Worm (Caenorhabditis elegans) whole organism, L4 larva: ENCODE measurements around the gene his-62.

Experiments used
- F26F4.8 ChIP-seq: fragments of 200-800 bp; sonication (Bioruptor generic); conservative IDR thresholded peaks from 2 replicates; pipeline ENCODE4 v1.3.6; 2022; ENCODE audit warnings: missing genetic modification characterization, missing compliant biosample characterization
- T20F7.1 ChIP-seq: fragments of 200-800 bp; sonication (Bioruptor generic); optimal IDR thresholded peaks from 2 replicates; lab custom pipeline; 2018; ENCODE audit warnings: mild to moderate bottlenecking, missing genetic modification characterization, missing compliant biosample characterization
- Y5F2A.4 ChIP-seq: fragments of 200-800 bp; sonication (Bioruptor generic); optimal IDR thresholded peaks from 2 replicates; lab custom pipeline; 2018; ENCODE audit warnings: mild to moderate bottlenecking, missing genetic modification characterization, missing compliant biosample characterization
- Y75B8A.6 ChIP-seq: fragments of 200-800 bp; sonication (Bioruptor generic); IDR thresholded peaks from 2 replicates; pipeline ENCODE4 v1.3.6; 2022; ENCODE audit warnings: missing genetic modification reagents, missing genetic modification characterization, missing compliant biosample characterization
- ZK337.2 ChIP-seq: fragments of 200-800 bp; sonication (Bioruptor generic); IDR thresholded peaks from 2 replicates; pipeline ENCODE4 v1.3.6; 2022; ENCODE audit warnings: missing genetic modification reagents, missing genetic modification characterization, missing compliant biosample characterization
- ZK546.5 ChIP-seq, 2 experiments: sonication (generic microtip); optimal IDR thresholded peaks; 2 replicates each; lab custom pipeline; 2017; ENCODE audit warnings: missing biosample characterization in 2 of 2, missing genetic modification characterization in 2 of 2
- aly-2 ChIP-seq: sonication (generic microtip); optimal IDR thresholded peaks from 2 replicates; lab custom pipeline; 2018; ENCODE audit warnings: missing biosample characterization, missing genetic modification characterization
- arid-1 ChIP-seq: fragments of 200-800 bp; sonication (Bioruptor generic); conservative IDR thresholded peaks from 2 replicates; pipeline ENCODE4 v1.3.6; 2022; ENCODE audit warnings: missing genetic modification reagents, missing genetic modification characterization, missing compliant biosample characterization
- ceh-20 ChIP-seq: fragments of 200-800 bp; sonication (Bioruptor generic); IDR thresholded peaks from 2 replicates; pipeline ENCODE4 v1.3.6; 2022; ENCODE audit warnings: missing genetic modification reagents, missing genetic modification characterization, missing compliant biosample characterization
- ceh-28 ChIP-seq: fragments of 150-350 bp; optimal IDR thresholded peaks from 2 replicates; lab custom pipeline; 2014; ENCODE audit warnings: missing biosample characterization, missing genetic modification reagents, missing genetic modification characterization
- ceh-32 ChIP-seq: sonication (generic microtip); optimal IDR thresholded peaks from 2 replicates; lab custom pipeline; 2016; ENCODE audit warnings: mild to moderate bottlenecking, missing genetic modification characterization, missing compliant biosample characterization; ENCODE audit not compliant: poor library complexity
- ceh-44 ChIP-seq: fragments of 200-800 bp; sonication (Bioruptor generic); IDR thresholded peaks from 2 replicates; pipeline ENCODE4 v1.3.6; 2022; ENCODE audit warnings: missing genetic modification reagents, missing genetic modification characterization, missing compliant biosample characterization
- ceh-82 ChIP-seq: sonication (generic microtip); optimal IDR thresholded peaks from 2 replicates; lab custom pipeline; 2017; ENCODE audit warnings: missing biosample characterization, missing genetic modification characterization
- ces-1 ChIP-seq: fragments of 150-350 bp; sonication (generic microtip); optimal IDR thresholded peaks from 4 replicates; lab custom pipeline; 2014; ENCODE audit warnings: missing biosample characterization, missing genetic modification reagents, missing genetic modification characterization
- ctbp-1 ChIP-seq: fragments of 200-800 bp; sonication (Bioruptor generic); IDR thresholded peaks from 2 replicates; pipeline ENCODE4 v1.3.6; 2022; ENCODE audit warnings: missing genetic modification reagents, missing genetic modification characterization, missing compliant biosample characterization
- daf-12 ChIP-seq: fragments of 150-350 bp; optimal IDR thresholded peaks from 2 replicates; lab custom pipeline; 2014; ENCODE audit warnings: missing biosample characterization, missing genetic modification reagents, missing genetic modification characterization
- daf-16 ChIP-seq, 3 experiments: sonication (generic microtip); optimal IDR thresholded peaks; 2 replicates each; lab custom pipeline; 2016 to 2017; ENCODE audit warnings: missing genetic modification characterization in 3 of 3, missing genetic modification reagents in 3 of 3, mild to moderate bottlenecking in 2 of 3, missing compliant biosample characterization in 2 of 3, missing biosample characterization in 1 of 3, moderate library complexity in 1 of 3
- daf-19 ChIP-seq: fragments of 200-800 bp; sonication (Bioruptor generic); conservative IDR thresholded peaks from 2 replicates; pipeline ENCODE4 v1.3.6; 2022; ENCODE audit warnings: missing genetic modification characterization, missing compliant biosample characterization
- daf-8 ChIP-seq: fragments of 200-800 bp; sonication (Bioruptor generic); IDR thresholded peaks from 2 replicates; pipeline ENCODE4 v1.3.6; 2022; ENCODE audit warnings: missing genetic modification characterization, missing compliant biosample characterization
- dmd-6 ChIP-seq: fragments of 200-800 bp; sonication (Bioruptor generic); IDR thresholded peaks from 2 replicates; pipeline ENCODE4 v1.3.6; 2022; ENCODE audit warnings: missing genetic modification reagents, missing genetic modification characterization, missing compliant biosample characterization
- dpl-1 ChIP-seq: fragments of 150-350 bp; optimal IDR thresholded peaks from 2 replicates; lab custom pipeline; 2014; ENCODE audit warnings: missing biosample characterization, missing genetic modification reagents, missing genetic modification characterization
- duxl-1 ChIP-seq: sonication (generic microtip); optimal IDR thresholded peaks from 2 replicates; lab custom pipeline; 2016; ENCODE audit warnings: mild to moderate bottlenecking, missing genetic modification characterization, moderate library complexity, missing compliant biosample characterization; ENCODE audit not compliant: poor library complexity
- egl-27 ChIP-seq: sonication (generic microtip); optimal IDR thresholded peaks from 3 replicates; lab custom pipeline; 2017; ENCODE audit warnings: missing biosample characterization, missing genetic modification reagents, missing genetic modification characterization
- fkh-10 ChIP-seq: fragments of 150-350 bp; optimal IDR thresholded peaks from 2 replicates; lab custom pipeline; 2014; ENCODE audit warnings: missing biosample characterization, missing genetic modification reagents, missing genetic modification characterization
- fos-1 ChIP-seq: fragments of 150-350 bp; optimal IDR thresholded peaks from 2 replicates; lab custom pipeline; 2014; ENCODE audit warnings: missing biosample characterization, missing genetic modification characterization
- hif-1 ChIP-seq, 2 experiments: sonication (generic microtip); optimal IDR thresholded peaks; 2 replicates each; lab custom pipeline; 2016 to 2017; ENCODE audit warnings: missing compliant biosample characterization in 2 of 2, missing genetic modification characterization in 2 of 2, missing genetic modification reagents in 2 of 2, missing genotype in 2 of 2, mild to moderate bottlenecking in 1 of 2
- jun-1 ChIP-seq: fragments of 150-350 bp; optimal IDR thresholded peaks from 2 replicates; lab custom pipeline; 2014; ENCODE audit warnings: missing biosample characterization, missing genetic modification reagents, missing genetic modification characterization
- lim-7 ChIP-seq: fragments of 200-800 bp; sonication (Bioruptor generic); IDR thresholded peaks from 2 replicates; pipeline ENCODE4 v1.3.6; 2022; ENCODE audit warnings: missing genetic modification characterization, missing compliant biosample characterization
- lin-15B ChIP-seq: fragments of 150-350 bp; sonication (generic microtip); optimal IDR thresholded peaks from 3 replicates; lab custom pipeline; 2014; ENCODE audit warnings: missing biosample characterization, missing genetic modification characterization
- lin-29 ChIP-seq: fragments of 200-800 bp; sonication (Bioruptor generic); IDR thresholded peaks from 2 replicates; pipeline ENCODE4 v1.3.6; 2022; ENCODE audit warnings: missing genetic modification reagents, missing genetic modification characterization, missing compliant biosample characterization
- madf-5 ChIP-seq, 2 experiments: fragments of 200-800 bp; sonication (Bioruptor generic); IDR thresholded peaks; 2 replicates each; pipeline ENCODE4 v1.3.6; 2022; ENCODE audit warnings: missing compliant biosample characterization in 2 of 2, missing genetic modification characterization in 2 of 2
- madf-9 ChIP-seq: fragments of 200-800 bp; sonication (Bioruptor generic); conservative IDR thresholded peaks from 2 replicates; pipeline ENCODE4 v1.3.6; 2022; ENCODE audit warnings: missing genetic modification reagents, missing genetic modification characterization, missing compliant biosample characterization
- mdt-29 ChIP-seq: fragments of 200-800 bp; sonication (Bioruptor generic); IDR thresholded peaks from 2 replicates; pipeline ENCODE4 v1.3.6; 2022; ENCODE audit warnings: missing genetic modification reagents, missing genetic modification characterization, missing compliant biosample characterization
- mes-2 ChIP-seq: sonication (generic microtip); optimal IDR thresholded peaks from 2 replicates; lab custom pipeline; 2016; ENCODE audit warnings: missing genotype, mild to moderate bottlenecking, missing genetic modification characterization, missing compliant biosample characterization; ENCODE audit not compliant: poor library complexity, severe bottlenecking
- mxl-2 ChIP-seq: fragments of 200-800 bp; sonication (Bioruptor generic); conservative IDR thresholded peaks from 2 replicates; pipeline ENCODE4 v1.3.6; 2022; ENCODE audit warnings: missing genetic modification reagents, missing genetic modification characterization, missing compliant biosample characterization
- nhr-10 ChIP-seq: fragments of 150-350 bp; optimal IDR thresholded peaks from 2 replicates; lab custom pipeline; 2014; ENCODE audit warnings: missing biosample characterization, missing genetic modification characterization
- nhr-102 ChIP-seq: sonication (generic microtip); optimal IDR thresholded peaks from 2 replicates; lab custom pipeline; 2016; ENCODE audit warnings: mild to moderate bottlenecking, missing genetic modification characterization, moderate library complexity, missing compliant biosample characterization
- nhr-25 ChIP-seq: sonication (generic microtip); optimal IDR thresholded peaks from 2 replicates; lab custom pipeline; 2017; ENCODE audit warnings: missing genetic modification characterization, mild to moderate bottlenecking, missing compliant biosample characterization, antibody characterized with exemption, moderate library complexity, borderline replicate concordance; ENCODE audit not compliant: insufficient read depth
- nhr-48 ChIP-seq: sonication (generic microtip); optimal IDR thresholded peaks from 2 replicates; lab custom pipeline; 2016; ENCODE audit warnings: mild to moderate bottlenecking, missing genetic modification characterization, missing compliant biosample characterization
- nhr-76 ChIP-seq: fragments of 150-350 bp; optimal IDR thresholded peaks from 2 replicates; lab custom pipeline; 2014; ENCODE audit warnings: missing biosample characterization, missing genetic modification characterization
- nhr-77 ChIP-seq: fragments of 150-350 bp; optimal IDR thresholded peaks from 2 replicates; lab custom pipeline; 2014; ENCODE audit warnings: missing biosample characterization, missing genetic modification characterization
- pha-4 ChIP-seq, 2 experiments: fragments of 150-350 bp in 1 of 2; fragments of 200-800 bp in 1 of 2; sonication (Bioruptor generic) in 1 of 2; IDR thresholded peaks in 1 of 2; optimal IDR thresholded peaks in 1 of 2; 2 replicates each; pipeline versions ENCODE4 v1.3.6 to Lab custom; 2014 to 2022; ENCODE audit warnings: missing genetic modification characterization in 2 of 2, missing genetic modification reagents in 2 of 2, missing biosample characterization in 1 of 2, missing compliant biosample characterization in 1 of 2
- php-3 ChIP-seq: fragments of 200-800 bp; sonication (Bioruptor generic); IDR thresholded peaks from 2 replicates; pipeline ENCODE4 v1.3.6; 2022; ENCODE audit warnings: missing genetic modification reagents, missing genetic modification characterization, missing compliant biosample characterization
- rbr-2 ChIP-seq: sonication (generic microtip); optimal IDR thresholded peaks from 2 replicates; lab custom pipeline; 2016; ENCODE audit warnings: missing genotype, missing genetic modification characterization, missing compliant biosample characterization
- tag-97 ChIP-seq: fragments of 200-800 bp; sonication (Bioruptor generic); IDR thresholded peaks from 2 replicates; pipeline ENCODE4 v1.3.6; 2022; ENCODE audit warnings: missing genetic modification characterization, missing compliant biosample characterization
- zip-11 ChIP-seq: fragments of 200-800 bp; sonication (Bioruptor generic); IDR thresholded peaks from 2 replicates; pipeline ENCODE4 v1.3.6; 2022; ENCODE audit warnings: missing genetic modification characterization, missing compliant biosample characterization
- zip-2 ChIP-seq: fragments of 150-350 bp; optimal IDR thresholded peaks from 2 replicates; lab custom pipeline; 2014; ENCODE audit warnings: missing biosample characterization, missing genetic modification characterization
- ztf-7 ChIP-seq: fragments of 150-350 bp; optimal IDR thresholded peaks from 2 replicates; lab custom pipeline; 2014; ENCODE audit warnings: missing biosample characterization, missing genetic modification characterization

The his-62 gene

DNA sequence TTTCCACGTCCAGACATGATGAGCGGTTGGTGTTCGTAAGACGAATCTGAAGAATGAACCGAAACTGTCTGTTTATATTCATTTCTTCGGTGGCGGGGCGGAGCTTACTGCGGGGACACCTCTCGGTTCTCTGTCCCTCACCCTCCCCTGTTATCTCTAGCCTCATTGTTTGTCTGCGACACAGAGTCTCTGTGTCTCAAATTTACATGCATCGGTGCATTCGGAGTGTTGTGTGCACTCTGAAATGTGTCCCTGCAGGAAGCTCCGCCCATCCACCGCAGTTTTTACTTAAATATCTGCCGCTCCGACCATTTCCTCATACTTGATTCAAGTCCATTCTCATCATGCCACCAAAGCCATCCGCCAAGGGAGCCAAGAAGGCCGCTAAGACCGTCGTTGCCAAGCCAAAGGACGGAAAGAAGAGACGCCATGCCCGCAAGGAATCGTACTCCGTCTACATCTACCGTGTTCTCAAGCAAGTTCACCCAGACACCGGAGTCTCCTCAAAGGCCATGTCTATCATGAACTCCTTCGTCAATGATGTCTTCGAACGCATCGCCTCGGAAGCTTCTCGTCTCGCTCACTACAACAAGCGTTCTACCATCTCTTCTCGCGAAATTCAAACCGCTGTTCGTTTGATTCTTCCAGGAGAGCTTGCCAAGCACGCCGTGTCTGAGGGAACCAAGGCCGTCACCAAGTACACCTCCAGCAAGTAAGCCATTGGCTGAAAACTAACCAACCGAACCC lies at the start of gene his-62, which contains the start of gene his-61 (continued):
- TF ChIP-seq Y75B8A.6 (GFP tag; lab: Robert Waterston, UW), result no peak
- no peak for TF ChIP-seq mdt-29 (GFP tag; lab: Robert Waterston, UW)
- no peak for TF ChIP-seq zip-2
- TF ChIP-seq nhr-102 (tag; lab: Kevin White, UChicago), result peak; percentile 86
- peak in 1 of 2 experiments; percentile 22 for TF ChIP-seq hif-1 (tag; optimal IDR thresholded peaks at IDR 0.05; lab: Kevin White, UChicago)
- TF ChIP-seq nhr-77, result peak; percentile 20
- no peak for TF ChIP-seq madf-9
- no peak for TF ChIP-seq zip-11
- no peak for TF ChIP-seq ceh-44 (GFP tag; lab: Robert Waterston, UW)
- peak; percentile 67 for TF ChIP-seq T20F7.1 (GFP tag; lab: Kevin White, UChicago)
- TF ChIP-seq ZK546.5 (tag; optimal IDR thresholded peaks at IDR 0.05; lab: Kevin White, UChicago), result no peak
- peak; percentile 8 for TF ChIP-seq nhr-25 (tag; lab: Kevin White, UChicago)
- no peak for TF ChIP-seq daf-12
- TF ChIP-seq dpl-1 (GFP tag; lab: Kevin White, UChicago), result peak; percentile 42
- no peak for TF ChIP-seq fkh-10 (GFP tag; lab: Kevin White, UChicago)
- TF ChIP-seq F26F4.8, result no peak; the same call in 1 of the 2 replicates
- TF ChIP-seq ctbp-1 (GFP tag; lab: Robert Waterston, UW), result no peak
- peak; percentile 6 for TF ChIP-seq nhr-10 (tag; lab: Kevin White, UChicago)
- TF ChIP-seq nhr-48 (tag; lab: Kevin White, UChicago), result peak; percentile 97
- no peak for TF ChIP-seq ceh-28 (tag; lab: Kevin White, UChicago)
- peak; percentile 64 for TF ChIP-seq lim-7
- TF ChIP-seq jun-1 (tag; lab: Kevin White, UChicago), result no peak
- TF ChIP-seq php-3, result 0 out of 2 replicates have a peak, but pooled peaks have one; percentile 25
- peak in 1 of 2 experiments; percentile 17 for TF ChIP-seq daf-16 (GFP tag; optimal IDR thresholded peaks at IDR 0.05; lab: Kevin White, UChicago)
- peak; percentile 87 for TF ChIP-seq daf-16 (tag; optimal IDR thresholded peaks at IDR 0.05; lab: Kevin White, UChicago)
- peak; percentile 74 for TF ChIP-seq rbr-2 (tag; lab: Kevin White, UChicago)
- TF ChIP-seq ceh-20 (GFP tag; lab: Robert Waterston, UW), result no peak
- TF ChIP-seq lin-15B (tag; lab: Kevin White, UChicago), result no peak
- TF ChIP-seq madf-5 (GFP tag; IDR thresholded peaks at IDR 0.05; lab: Robert Waterston, UW), result no peak
- TF ChIP-seq mxl-2, result no peak
- no peak for TF ChIP-seq tag-97 (GFP tag; lab: Robert Waterston, UW)
- TF ChIP-seq ceh-32 (tag; lab: Kevin White, UChicago), result no peak
- TF ChIP-seq ceh-82 (tag; lab: Kevin White, UChicago), result no peak
- peak; percentile 83 for TF ChIP-seq mes-2
- TF ChIP-seq daf-19, result no peak
- TF ChIP-seq duxl-1, result peak; percentile 52
- TF ChIP-seq fos-1 (tag; lab: Kevin White, UChicago), result no peak
- no peak for TF ChIP-seq nhr-76 (tag; lab: Kevin White, UChicago)
- TF ChIP-seq lin-29 (GFP tag; lab: Robert Waterston, UW), result no peak
- TF ChIP-seq Y5F2A.4 (GFP tag; lab: Kevin White, UChicago), result no peak
- no peak for TF ChIP-seq ZK337.2 (GFP tag; lab: Robert Waterston, UW)
- peak; percentile 66; the same call in 1 of the 2 replicates for TF ChIP-seq pha-4 (GFP tag; IDR thresholded peaks at IDR 0.05; lab: Robert Waterston, UW)
- TF ChIP-seq pha-4 (tag; optimal IDR thresholded peaks at IDR 0.05; lab: Kevin White, UChicago), result no peak
- no peak for TF ChIP-seq ztf-7 (tag; lab: Kevin White, UChicago)
- no peak for TF ChIP-seq aly-2 (tag; lab: Kevin White, UChicago)
- TF ChIP-seq egl-27 (tag; lab: Kevin White, UChicago), result no peak
- TF ChIP-seq arid-1, result peak; percentile 4; the same call in 1 of the 2 replicates
- no peak for TF ChIP-seq ces-1 (GFP tag; lab: Kevin White, UChicago)
- peak; percentile 79 for TF ChIP-seq dmd-6 (GFP tag; lab: Robert Waterston, UW)
- no peak for TF ChIP-seq daf-8 (GFP tag; lab: Robert Waterston, UW)
